Fruit fly (Drosophila melanogaster) whole organism, larva: ENCODE results near the gene CG2116.

Source experiments
- noc ChIP-seq: fragments of 200-800 bp; sonication (Bioruptor generic); optimal IDR thresholded peaks from 3 replicates; lab custom pipeline; 2019; ENCODE audit warnings: missing biosample characterization, mild to moderate bottlenecking, missing genetic modification characterization, moderate library complexity

Gene CG2116

DNA sequence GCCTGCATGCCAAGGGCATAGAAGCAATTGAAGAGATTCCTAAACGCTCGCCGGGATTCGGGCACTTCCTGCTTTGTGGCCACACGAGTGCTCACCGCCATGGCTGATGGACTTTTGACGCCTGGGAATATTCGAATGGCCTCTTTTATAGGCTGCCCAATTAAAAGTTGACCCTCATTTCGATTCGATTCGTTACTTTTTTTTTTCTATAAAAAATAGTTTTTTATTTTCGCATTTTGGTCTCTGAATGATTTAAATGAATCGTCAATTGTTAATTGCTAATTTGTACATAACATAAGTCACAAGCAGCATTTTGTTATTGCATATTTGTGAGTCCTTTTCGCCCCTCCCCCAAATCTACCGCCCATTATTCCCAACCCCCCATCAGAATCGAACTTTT lies 36.0 kb downstream of the CG2116 start, which contains the start of gene Or7a:
Gene Or7a (minus strand): TSS at position 101 of the 400 bp plus-strand sequence.
- TF ChIP-seq noc (tag; lab: Kevin White, UChicago): no peak

DNA sequence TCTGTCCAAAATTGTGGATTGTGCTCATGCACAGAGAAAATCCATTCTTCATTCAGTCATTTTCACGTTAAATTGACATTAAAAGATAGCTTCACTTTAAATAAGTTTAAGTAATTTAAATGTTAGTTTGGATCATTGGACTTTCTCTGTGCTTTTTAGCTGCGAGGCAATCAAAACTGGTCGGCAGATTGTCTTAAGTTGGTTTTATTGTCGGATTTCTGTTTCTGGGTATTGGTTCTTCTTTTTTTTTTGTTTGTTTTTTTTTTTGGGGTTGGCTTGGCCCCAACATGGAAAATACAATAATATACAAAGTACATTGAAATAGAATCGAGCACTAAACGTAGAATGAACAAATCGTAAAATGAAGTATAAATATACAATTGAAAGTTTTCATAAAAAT lies 40.6 kb downstream of the CG2116 start, which contains the start of gene CG2278:
Gene CG2278 (minus strand): TSS at position 101 of the 400 bp plus-strand sequence.
- no peak for TF ChIP-seq noc (tag; lab: Kevin White, UChicago)

DNA sequence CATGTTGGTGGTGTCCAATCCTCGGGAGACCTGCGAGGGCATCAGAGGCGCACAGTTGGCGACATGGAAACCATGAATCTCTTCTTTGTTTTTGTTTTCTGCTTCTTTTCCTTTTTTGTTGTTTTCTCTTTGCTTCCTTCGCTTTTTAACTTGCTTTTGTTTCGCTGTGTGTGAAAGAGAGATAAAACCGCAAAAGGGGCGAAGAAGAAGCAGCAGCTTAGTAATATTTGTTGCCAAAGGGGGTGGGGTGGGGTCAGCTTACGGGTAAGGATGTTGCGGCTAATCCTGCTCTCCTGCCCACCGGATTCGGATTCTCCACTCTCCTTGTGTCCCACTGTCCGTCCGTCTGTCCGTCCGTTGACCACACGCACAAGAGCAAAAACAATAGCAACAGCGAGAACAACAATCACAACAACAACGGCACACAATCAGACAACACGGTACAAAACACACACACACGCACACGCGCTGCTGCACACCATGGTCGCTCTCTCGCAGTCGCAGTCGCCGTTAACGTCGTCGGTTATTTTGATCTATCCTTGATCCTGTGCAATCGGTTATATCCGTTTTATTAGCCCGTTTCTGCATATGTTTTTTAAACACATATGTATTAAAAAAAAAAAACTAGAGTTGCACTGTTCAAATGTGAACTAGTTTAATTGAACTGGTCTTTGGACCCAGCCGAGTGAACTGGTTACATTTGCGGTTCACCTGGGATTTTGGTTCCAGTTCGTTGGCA lies 46.8 kb downstream of the CG2116 start:
- TF ChIP-seq noc (tag; lab: Kevin White, UChicago): no peak

DNA sequence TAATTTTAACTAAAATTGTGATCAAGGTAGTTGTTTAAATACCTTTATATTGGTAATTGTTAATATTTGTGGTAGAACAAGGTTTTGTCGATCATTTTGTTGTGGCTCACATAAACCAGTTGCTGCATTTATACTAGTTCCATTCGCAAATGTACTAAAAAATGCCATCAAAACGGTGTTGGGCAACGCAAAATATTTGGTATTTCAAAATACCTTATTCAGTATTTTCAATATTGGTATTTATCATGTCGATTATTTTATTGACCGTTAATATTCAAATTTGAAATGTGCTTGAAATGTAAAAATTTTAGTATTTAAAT lies 47.4 kb downstream of the CG2116 start, which contains the start of gene slpr:
Gene slpr (minus strand): TSS at position 156 of the 320 bp plus-strand sequence.
- no peak for TF ChIP-seq noc (tag; lab: Kevin White, UChicago)

DNA sequence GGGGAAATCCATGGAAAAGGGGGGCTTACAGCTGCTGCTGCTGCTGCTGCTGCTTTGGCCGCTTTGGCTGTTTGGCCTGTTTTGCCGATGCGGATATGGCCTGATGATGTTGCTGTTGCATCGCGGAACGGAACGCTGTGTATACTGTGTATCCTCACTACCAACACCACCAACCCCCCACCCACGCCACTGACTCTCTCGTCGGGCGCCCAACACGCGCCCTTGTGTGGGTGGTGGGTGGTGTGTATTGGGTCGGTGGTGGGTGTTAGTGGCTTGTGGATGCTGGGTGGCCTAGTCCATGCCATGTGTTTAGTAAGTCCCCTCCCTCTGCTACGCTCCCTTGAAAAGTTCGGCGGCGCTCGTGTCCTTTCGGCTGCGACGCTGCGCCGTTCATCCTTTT lies 48.1 kb downstream of the CG2116 start:
- TF ChIP-seq noc (tag; lab: Kevin White, UChicago): no peak

DNA sequence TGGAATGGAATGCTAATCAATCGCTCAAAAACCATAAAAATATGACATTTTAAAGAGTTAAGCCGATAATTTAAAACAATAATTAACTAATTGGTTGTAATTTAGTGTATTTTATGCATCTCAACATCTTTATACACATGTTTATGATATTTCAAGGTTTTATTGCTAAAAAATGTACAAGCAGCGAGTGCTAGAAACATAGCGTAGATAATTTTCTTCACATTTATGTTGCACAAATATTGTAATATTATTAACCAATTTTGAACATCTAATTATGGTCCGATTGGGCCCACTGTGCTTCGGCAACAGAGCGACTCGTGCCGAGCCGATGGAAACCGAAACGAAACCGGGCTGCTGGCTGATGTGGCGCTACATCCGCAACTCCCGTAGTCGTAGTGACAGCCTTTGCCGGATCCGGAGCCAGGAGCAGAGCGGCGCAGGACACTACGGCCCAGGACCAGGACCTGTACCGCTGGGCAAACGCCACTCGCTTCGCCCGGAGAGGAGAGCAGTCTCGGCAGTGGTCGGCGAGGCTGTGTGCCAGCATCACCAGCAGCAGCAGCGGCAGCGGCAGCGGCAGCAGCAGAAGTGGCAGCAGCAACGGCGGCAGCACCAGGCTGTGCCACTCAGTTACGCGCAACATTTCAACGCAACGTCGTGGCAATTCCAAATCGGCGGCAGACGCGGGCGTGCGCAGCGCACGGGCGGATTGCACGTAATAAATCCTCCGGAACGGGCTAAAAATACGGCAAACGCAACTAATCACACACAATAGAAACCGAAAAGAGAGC lies 48.7 kb downstream of the CG2116 start, which contains the start of gene sdt:
Gene sdt (plus strand): TSS at position 385 of the 791 bp plus-strand sequence.
- TF ChIP-seq noc (tag; lab: Kevin White, UChicago): no peak

DNA sequence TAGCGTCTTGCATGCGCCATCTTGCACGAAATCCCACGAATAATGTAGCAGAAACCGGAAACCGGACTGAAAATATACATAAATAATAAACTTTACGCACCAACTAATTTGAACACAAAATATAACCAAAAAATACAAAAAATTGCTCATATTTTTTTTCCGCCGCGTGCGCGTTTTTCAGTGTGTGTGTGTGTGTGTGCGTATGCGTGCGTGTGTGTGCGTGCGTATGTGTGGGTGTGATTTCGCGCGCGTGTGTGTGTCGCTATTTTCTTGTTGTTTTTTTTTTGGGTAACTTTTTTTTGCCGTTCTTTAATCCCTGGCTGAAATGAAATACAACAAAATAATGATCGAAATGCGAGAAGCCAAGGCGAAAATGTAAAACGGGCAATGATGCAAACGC lies 49.4 kb downstream of the CG2116 start:
- TF ChIP-seq noc (tag; lab: Kevin White, UChicago): no peak

DNA sequence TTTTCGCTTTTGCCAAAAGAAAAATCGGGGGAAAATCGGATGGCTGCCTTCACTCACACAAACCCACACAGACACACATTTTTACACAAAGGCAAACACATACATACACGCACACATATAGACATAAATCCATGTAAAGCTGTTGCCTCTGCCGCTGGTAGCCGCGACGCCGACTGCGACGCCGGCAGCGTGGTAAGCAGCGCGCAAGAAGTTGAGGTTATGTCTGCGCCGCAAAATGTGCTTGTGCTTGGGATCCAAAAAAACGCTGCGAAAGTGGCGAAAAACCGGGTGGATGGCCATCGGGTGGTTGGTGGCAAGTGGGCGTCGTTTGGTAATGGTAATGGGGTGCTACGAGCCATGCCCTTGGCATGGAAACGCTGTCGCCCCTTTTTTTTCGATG lies 50.2 kb downstream of the CG2116 start:
- no peak for TF ChIP-seq noc (tag; lab: Kevin White, UChicago)
